Fruit fly (Drosophila melanogaster) whole organism, wandering third instar larva: ENCODE data around the gene CG9095.

Source experiments
- Abd-B ChIP-seq: fragments of >200 bp; optimal IDR thresholded peaks from 2 replicates; lab custom pipeline; 2017; ENCODE audit warnings: missing biosample characterization, missing genetic modification characterization
- CG32264 ChIP-seq: fragments of 200-800 bp; sonication (Bioruptor generic); optimal IDR thresholded peaks from 2 replicates; lab custom pipeline; 2016; ENCODE audit warnings: missing biosample characterization, missing genetic modification characterization
- CG9705 ChIP-seq: fragments of 200-800 bp; sonication (Bioruptor generic); optimal IDR thresholded peaks from 2 replicates; lab custom pipeline; 2018; ENCODE audit warnings: missing biosample characterization, mild to moderate bottlenecking, missing genetic modification characterization
- CrebA ChIP-seq: fragments of 200-800 bp; sonication (Bioruptor generic); optimal IDR thresholded peaks from 2 replicates; lab custom pipeline; 2016; ENCODE audit warnings: missing biosample characterization, mild to moderate bottlenecking, missing genetic modification characterization, borderline replicate concordance
- Dfd ChIP-seq: fragments of >200 bp; optimal IDR thresholded peaks from 2 replicates; lab custom pipeline; 2017; ENCODE audit warnings: missing biosample characterization, missing genetic modification characterization
- GATAd ChIP-seq: sonication (Bioruptor generic); optimal IDR thresholded peaks from 2 replicates; lab custom pipeline; 2016; ENCODE audit warnings: missing biosample characterization, missing genetic modification characterization
- HLH106 ChIP-seq: fragments of 200-800 bp; optimal IDR thresholded peaks from 3 replicates; lab custom pipeline; 2019; ENCODE audit warnings: missing biosample characterization, mild to moderate bottlenecking, missing genetic modification characterization, moderate library complexity
- Hnf4 ChIP-seq: fragments of 200-800 bp; sonication (Bioruptor generic); optimal IDR thresholded peaks from 2 replicates; lab custom pipeline; 2016; ENCODE audit warnings: missing biosample characterization, mild to moderate bottlenecking, missing genetic modification characterization
- Hr78 ChIP-seq: fragments of >200 bp; optimal IDR thresholded peaks from 2 replicates; lab custom pipeline; 2017; ENCODE audit warnings: missing biosample characterization, missing genetic modification characterization
- Hr83 ChIP-seq: fragments of 200-300 bp; sonication (Bioruptor generic); optimal IDR thresholded peaks from 2 replicates; lab custom pipeline; 2016; ENCODE audit warnings: missing biosample characterization, mild to moderate bottlenecking, missing genetic modification characterization, moderate library complexity; ENCODE audit not compliant: poor library complexity, severe bottlenecking
- Mio ChIP-seq: sonication (Bioruptor generic); optimal IDR thresholded peaks from 2 replicates; lab custom pipeline; 2016; ENCODE audit warnings: missing biosample characterization, missing genetic modification characterization
- Myc ChIP-seq: fragments of >200 bp; optimal IDR thresholded peaks from 2 replicates; lab custom pipeline; 2017
- N ChIP-seq: fragments of >200 bp; optimal IDR thresholded peaks from 2 replicates; lab custom pipeline; 2018; ENCODE audit warnings: missing biosample characterization, missing external identifiers, missing genetic modification characterization
- OdsH ChIP-seq: fragments of 200-800 bp; sonication (Bioruptor generic); optimal IDR thresholded peaks from 2 replicates; lab custom pipeline; 2016; ENCODE audit warnings: missing biosample characterization, mild to moderate bottlenecking, missing genetic modification characterization
- Rel ChIP-seq, 2 experiments: fragments of 200-800 bp; sonication (Bioruptor generic) in 1 of 2; optimal IDR thresholded peaks; 2 replicates in 1 of 2; 3 replicates in 1 of 2; lab custom pipeline; 2016 to 2019; ENCODE audit warnings: mild to moderate bottlenecking in 2 of 2, missing biosample characterization in 2 of 2, missing genetic modification characterization in 2 of 2, moderate library complexity in 1 of 2
- Sp1 ChIP-seq: fragments of 200-800 bp; sonication (Bioruptor generic); optimal IDR thresholded peaks from 3 replicates; lab custom pipeline; 2019; ENCODE audit warnings: missing biosample characterization, mild to moderate bottlenecking, missing genetic modification characterization, moderate library complexity
- Vsx2 ChIP-seq: fragments of 200-300, 225-300 bp; sonication (Bioruptor generic); optimal IDR thresholded peaks from 2 replicates; lab custom pipeline; 2018; ENCODE audit warnings: missing biosample characterization, missing genetic modification characterization; ENCODE audit not compliant: partially characterized antibody
- brk ChIP-seq: fragments of 200-800 bp; sonication (Bioruptor generic); optimal IDR thresholded peaks from 2 replicates; lab custom pipeline; 2016; ENCODE audit warnings: missing biosample characterization, mild to moderate bottlenecking, missing genetic modification characterization
- dl ChIP-seq, 2 experiments: fragments of 175-275, 200-275 bp in 1 of 2; fragments of 200-275 bp in 1 of 2; sonication (Bioruptor generic); optimal IDR thresholded peaks; lab custom pipeline; 2018; ENCODE audit warnings: mild to moderate bottlenecking in 2 of 2, missing biosample characterization in 2 of 2, missing genetic modification characterization in 2 of 2, moderate library complexity in 2 of 2; ENCODE audit not compliant: partially characterized antibody in 2 of 2, insufficient read depth in 1 of 2
- dmrt93B ChIP-seq: fragments of 200-800 bp; sonication (Bioruptor generic); optimal IDR thresholded peaks from 2 replicates; lab custom pipeline; 2018; ENCODE audit warnings: missing biosample characterization, mild to moderate bottlenecking, missing genetic modification characterization
- dsf ChIP-seq: sonication (Bioruptor generic); optimal IDR thresholded peaks from 2 replicates; lab custom pipeline; 2016; ENCODE audit warnings: missing biosample characterization, missing genetic modification characterization, borderline replicate concordance
- ey ChIP-seq: fragments of 200-800 bp; sonication (Bioruptor generic); optimal IDR thresholded peaks from 2 replicates; lab custom pipeline; 2016; ENCODE audit warnings: missing biosample characterization, missing genetic modification characterization
- foxo ChIP-seq, 2 experiments: fragments of 200-800 bp; sonication (Bioruptor generic); optimal IDR thresholded peaks; 2 replicates in 1 of 2; 3 replicates in 1 of 2; lab custom pipeline; 2016 to 2017; ENCODE audit warnings: missing biosample characterization in 2 of 2, missing genetic modification characterization in 2 of 2
- fru ChIP-seq: fragments of 200-800 bp; sonication (Bioruptor generic); optimal IDR thresholded peaks from 3 replicates; lab custom pipeline; 2016; ENCODE audit warnings: missing biosample characterization, mild to moderate bottlenecking, missing genetic modification characterization
- h ChIP-seq: fragments of 200-800 bp; sonication (Bioruptor generic); optimal IDR thresholded peaks from 3 replicates; lab custom pipeline; 2016; ENCODE audit warnings: missing biosample characterization, mild to moderate bottlenecking, missing genetic modification characterization
- lola ChIP-seq: fragments of >200 bp; optimal IDR thresholded peaks from 2 replicates; lab custom pipeline; 2017; ENCODE audit warnings: missing biosample characterization, missing genetic modification characterization
- pan ChIP-seq: fragments of >200 bp; optimal IDR thresholded peaks from 2 replicates; lab custom pipeline; 2017
- psq ChIP-seq: fragments of 200-800 bp; sonication (Bioruptor generic); optimal IDR thresholded peaks from 3 replicates; lab custom pipeline; 2017; ENCODE audit warnings: missing biosample characterization, mild to moderate bottlenecking, missing genetic modification characterization, moderate library complexity
- rgr ChIP-seq: fragments of 200-800 bp; sonication (Bioruptor generic); optimal IDR thresholded peaks from 3 replicates; lab custom pipeline; 2016; ENCODE audit warnings: missing biosample characterization, mild to moderate bottlenecking, missing genetic modification characterization
- sage ChIP-seq: fragments of 200-800 bp; sonication (Bioruptor generic); optimal IDR thresholded peaks from 2 replicates; lab custom pipeline; 2016; ENCODE audit warnings: missing biosample characterization, mild to moderate bottlenecking, missing genetic modification characterization
- sv ChIP-seq: fragments of 200-800 bp; sonication (Bioruptor generic); optimal IDR thresholded peaks from 3 replicates; lab custom pipeline; 2016; ENCODE audit warnings: missing biosample characterization, missing genetic modification characterization
- tai ChIP-seq: sonication (Bioruptor generic); optimal IDR thresholded peaks from 2 replicates; lab custom pipeline; 2016; ENCODE audit warnings: missing biosample characterization, missing genetic modification characterization
- woc ChIP-seq: sonication (Bioruptor generic); optimal IDR thresholded peaks from 2 replicates; lab custom pipeline; 2016; ENCODE audit warnings: missing biosample characterization, mild to moderate bottlenecking, missing genetic modification characterization

The CG9095 gene

DNA sequence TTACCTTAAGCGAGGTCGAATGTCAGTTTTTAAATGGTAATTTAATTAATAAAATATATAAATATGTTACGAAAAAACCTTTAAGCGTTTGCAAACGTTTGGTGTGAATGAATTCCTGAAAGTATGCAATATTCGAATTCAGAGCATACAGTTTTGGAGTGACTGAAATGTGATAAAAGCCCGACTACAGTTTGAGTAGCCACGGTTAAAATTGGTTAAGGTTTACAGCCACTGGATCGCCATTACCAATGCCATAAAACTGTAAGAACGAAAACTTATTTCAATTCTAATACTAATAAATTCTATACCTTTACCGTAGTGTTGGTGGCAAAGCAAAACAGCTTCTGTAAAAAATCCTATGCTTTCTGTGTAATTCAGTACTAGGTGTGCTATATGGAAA, 25.8 kb downstream of the CG9095 start:
- TF ChIP-seq woc (GFP tag; lab: Kevin White, UChicago) (no peak), Hr83 (no peak), Myc (lab: Kevin White, UChicago) (peak; percentile 96)

DNA sequence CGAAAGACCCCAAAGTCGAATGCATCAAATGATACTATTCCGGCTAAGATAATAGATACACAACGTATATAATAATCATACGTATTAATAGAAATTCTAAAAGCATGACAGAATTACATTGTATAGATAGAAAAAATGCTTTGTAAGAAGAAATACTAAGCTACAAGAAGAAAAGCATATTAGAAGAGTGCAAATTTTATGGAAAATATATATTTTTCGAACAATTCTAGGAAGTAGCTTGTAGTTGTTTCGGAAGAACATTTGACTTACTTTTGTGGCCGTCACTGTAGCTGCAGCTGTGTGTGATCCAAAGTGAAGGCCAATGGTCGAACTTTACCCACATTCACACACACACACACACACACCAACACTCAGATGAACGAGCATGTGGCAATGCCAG, 31.0 kb downstream of the CG9095 start:
- TF ChIP-seq sv (GFP tag; lab: Kevin White, UChicago) (no peak), Vsx2 (GFP tag; lab: Kevin White, UChicago) (no peak), sage (GFP tag; lab: Kevin White, UChicago) (no peak), Hr78 (GFP tag; lab: Kevin White, UChicago) (no peak), Myc (lab: Kevin White, UChicago) (no peak), Dfd (GFP tag; lab: Kevin White, UChicago) (no peak), dl (GFP tag; optimal IDR thresholded peaks at IDR 0.05; lab: Kevin White, UChicago; ENCODE audit: insufficient read depth in 1 of 2, partially characterized antibody in 2 of 2) (no peak), HLH106 (tag; lab: Kevin White, UChicago) (no peak), ey (GFP tag; lab: Kevin White, UChicago) (no peak), h (GFP tag; lab: Kevin White, UChicago) (no peak), pan (lab: Kevin White, UChicago) (no peak), CG32264 (GFP tag; lab: Kevin White, UChicago) (no peak), woc (GFP tag; lab: Kevin White, UChicago) (no peak)

DNA sequence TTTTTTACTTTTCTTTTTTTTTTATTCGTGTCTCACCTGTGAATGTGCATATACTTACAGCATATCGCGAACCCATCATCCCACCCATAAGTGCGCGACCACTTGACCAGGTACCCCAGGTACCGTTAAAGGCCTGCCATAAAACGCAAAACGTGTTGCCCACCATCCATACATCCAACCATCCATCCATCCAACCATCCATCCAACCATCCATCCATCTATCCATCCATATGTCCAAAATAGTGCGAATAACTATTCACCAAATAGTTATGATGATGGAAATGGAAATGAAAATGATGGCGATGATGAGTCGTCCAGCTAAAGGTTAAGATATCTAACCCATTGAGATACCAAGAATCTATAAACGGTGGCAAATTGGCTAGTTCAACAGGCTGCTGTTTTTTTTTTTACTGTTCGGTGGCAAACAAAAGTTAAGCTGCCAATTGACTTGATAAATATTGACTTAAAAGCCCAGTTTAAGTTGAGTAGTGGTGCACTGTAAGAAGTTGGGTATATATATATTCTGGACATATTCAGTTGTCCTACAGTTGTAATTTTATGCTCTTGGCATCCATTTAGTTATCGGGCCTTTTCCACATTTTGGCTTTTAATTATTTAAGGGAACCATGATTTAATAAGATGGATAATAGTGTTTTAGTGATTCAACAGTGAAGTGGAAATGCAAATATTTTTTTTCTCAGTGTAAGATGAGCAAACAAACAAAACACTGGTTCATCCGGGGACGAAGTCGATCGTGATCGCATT, 35.0 kb downstream of the CG9095 start:
- TF ChIP-seq Rel (GFP tag; optimal IDR thresholded peaks at IDR 0.05; lab: Kevin White, UChicago) (no peak), Rel (tag; optimal IDR thresholded peaks at IDR 0.05; lab: Kevin White, UChicago) (no peak), fru (GFP tag; lab: Kevin White, UChicago) (no peak), Vsx2 (GFP tag; lab: Kevin White, UChicago) (no peak), Hr78 (GFP tag; lab: Kevin White, UChicago) (no peak), CG32264 (GFP tag; lab: Kevin White, UChicago) (no peak), h (GFP tag; lab: Kevin White, UChicago) (no peak), lola (GFP tag; lab: Kevin White, UChicago) (no peak), tai (GFP tag; lab: Kevin White, UChicago) (no peak), Hr83 (no peak), psq (no peak), brk (no peak), dmrt93B (GFP tag; lab: Kevin White, UChicago) (no peak)

DNA sequence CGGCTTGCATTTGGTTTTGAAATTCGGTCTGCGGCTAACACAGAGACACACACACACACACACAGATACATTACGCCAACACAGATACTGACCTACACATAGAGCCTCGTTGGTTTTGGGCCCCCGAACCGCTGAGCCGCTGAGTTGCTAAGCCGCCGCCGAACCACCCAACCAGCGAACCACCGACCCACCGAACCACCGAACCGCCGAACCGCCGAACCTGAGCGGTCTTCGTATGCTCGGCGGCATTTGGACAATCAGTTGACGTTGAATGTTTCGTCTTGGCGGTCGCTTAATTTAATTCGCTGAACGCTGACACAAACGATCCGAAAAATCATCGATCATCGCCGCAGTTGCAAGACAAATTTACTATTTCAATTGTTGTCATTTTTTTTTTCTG, 37.5 kb downstream of the CG9095 start, which contains the start of gene drd:
TSS of gene drd (plus strand) at position 258 of the 400 bp plus-strand sequence.
- TF ChIP-seq lola (GFP tag; lab: Kevin White, UChicago): no peak
- no peak for TF ChIP-seq foxo (GFP tag; optimal IDR thresholded peaks at IDR 0.05; lab: Kevin White, UChicago)
- TF ChIP-seq OdsH: no peak
- TF ChIP-seq dl (GFP tag; optimal IDR thresholded peaks at IDR 0.05; lab: Kevin White, UChicago; ENCODE audit: insufficient read depth in 1 of 2, partially characterized antibody in 2 of 2): no peak
- TF ChIP-seq dmrt93B (GFP tag; lab: Kevin White, UChicago): no peak
- no peak for TF ChIP-seq tai (GFP tag; lab: Kevin White, UChicago)
- TF ChIP-seq psq: no peak
- TF ChIP-seq Dfd (GFP tag; lab: Kevin White, UChicago): no peak
- no peak for TF ChIP-seq Abd-B
- TF ChIP-seq sv (GFP tag; lab: Kevin White, UChicago): no peak
- TF ChIP-seq Hr78 (GFP tag; lab: Kevin White, UChicago): no peak

dm6 chrX:15123418-15123994, 39.5 kb downstream of the CG9095 start:
- no peak for TF ChIP-seq dsf
- no peak for TF ChIP-seq OdsH
- no peak for TF ChIP-seq CG9705 (GFP tag; lab: Kevin White, UChicago)
- no peak for TF ChIP-seq CrebA (GFP tag; lab: Kevin White, UChicago)
- no peak for TF ChIP-seq rgr (GFP tag; lab: Kevin White, UChicago)
- TF ChIP-seq Sp1: no peak
- no peak for TF ChIP-seq ey (GFP tag; lab: Kevin White, UChicago)
- TF ChIP-seq sage (GFP tag; lab: Kevin White, UChicago): no peak
- no peak for TF ChIP-seq pan (lab: Kevin White, UChicago)
- TF ChIP-seq Mio (GFP tag; lab: Kevin White, UChicago): no peak
- TF ChIP-seq CG32264 (GFP tag; lab: Kevin White, UChicago): no peak
- no peak for TF ChIP-seq Vsx2 (GFP tag; lab: Kevin White, UChicago)
- TF ChIP-seq dmrt93B (GFP tag; lab: Kevin White, UChicago): no peak
- no peak for TF ChIP-seq GATAd (GFP tag; lab: Kevin White, UChicago)
- TF ChIP-seq dl (GFP tag; optimal IDR thresholded peaks at IDR 0.05; lab: Kevin White, UChicago; ENCODE audit: insufficient read depth in 1 of 2, partially characterized antibody in 2 of 2): no peak
- TF ChIP-seq sv (GFP tag; lab: Kevin White, UChicago): no peak
- no peak for TF ChIP-seq Hr78 (GFP tag; lab: Kevin White, UChicago)
- TF ChIP-seq N: no peak
- TF ChIP-seq foxo (GFP tag; optimal IDR thresholded peaks at IDR 0.05; lab: Kevin White, UChicago): no peak
- TF ChIP-seq Hnf4 (GFP tag; lab: Kevin White, UChicago): no peak
